Fruit fly (Drosophila melanogaster) whole organism, adult: ENCODE measurements around the gene CG31805.

Source experiments
- CG11617 ChIP-seq: fragments of 200-800 bp; sonication (Bioruptor generic); optimal IDR thresholded peaks from 2 replicates; lab custom pipeline; 2017; ENCODE audit warnings: mild to moderate bottlenecking, missing biosample characterization, missing genetic modification reagents, missing genetic modification characterization
- CG12768 ChIP-seq: fragments of 200-800 bp; sonication (Bioruptor generic); optimal IDR thresholded peaks from 2 replicates; lab custom pipeline; 2017; ENCODE audit warnings: missing biosample characterization, missing genetic modification characterization, mild to moderate bottlenecking, moderate library complexity, missing genetic modification reagents
- CG14711 ChIP-seq: fragments of 200-800 bp; sonication (Bioruptor generic); optimal IDR thresholded peaks from 2 replicates; lab custom pipeline; 2018; ENCODE audit warnings: missing biosample characterization, mild to moderate bottlenecking, missing genetic modification characterization, moderate library complexity
- CG1620 ChIP-seq: fragments of 200-800 bp; sonication (Bioruptor generic); optimal IDR thresholded peaks from 2 replicates; lab custom pipeline; 2016; ENCODE audit warnings: missing biosample characterization, missing genetic modification characterization
- CG5204 ChIP-seq: fragments of 200-800 bp; sonication (Bioruptor generic); optimal IDR thresholded peaks from 2 replicates; lab custom pipeline; 2016; ENCODE audit warnings: missing biosample characterization, missing genetic modification characterization
- Clk ChIP-seq: fragments of 200-800 bp; sonication (Bioruptor generic); optimal IDR thresholded peaks from 2 replicates; lab custom pipeline; 2017; ENCODE audit warnings: missing biosample characterization, missing genetic modification characterization
- Crg-1 ChIP-seq: fragments of 200-800 bp; sonication (Bioruptor generic); optimal IDR thresholded peaks from 2 replicates; lab custom pipeline; 2016; ENCODE audit warnings: missing biosample characterization, missing genetic modification characterization
- Mnt ChIP-seq: fragments of 200-800 bp; sonication (Bioruptor generic); optimal IDR thresholded peaks from 2 replicates; lab custom pipeline; 2016; ENCODE audit warnings: missing biosample characterization, mild to moderate bottlenecking, missing genetic modification characterization
- bab1 ChIP-seq: fragments of 200-800 bp; sonication (Bioruptor generic); optimal IDR thresholded peaks from 3 replicates; lab custom pipeline; 2019; ENCODE audit warnings: missing biosample characterization, mild to moderate bottlenecking, missing genetic modification characterization, moderate library complexity
- kay ChIP-seq: fragments of 200-800 bp; sonication (Bioruptor generic); peaks from one replicate; lab custom pipeline; 2016; ENCODE audit warnings: missing biosample characterization, missing genetic modification characterization, borderline replicate concordance
- toe ChIP-seq: fragments of 200-800 bp; sonication (Bioruptor generic); optimal IDR thresholded peaks from 2 replicates; lab custom pipeline; 2016; ENCODE audit warnings: missing biosample characterization, missing genetic modification characterization

- no peak for TF ChIP-seq Clk (GFP tag; lab: Kevin White, UChicago)
- TF ChIP-seq bab1 (GFP tag; lab: Kevin White, UChicago), result no peak
- TF ChIP-seq CG1620 (GFP tag; lab: Kevin White, UChicago), result no peak
- no peak for TF ChIP-seq Crg-1 (GFP tag; lab: Kevin White, UChicago)
- TF ChIP-seq Mnt (GFP tag; lab: Kevin White, UChicago), result no peak
- TF ChIP-seq kay (GFP tag; lab: Kevin White, UChicago), result no peak
- TF ChIP-seq CG5204 (GFP tag; lab: Kevin White, UChicago), result no peak
- no peak for TF ChIP-seq CG14711 (tag; lab: Kevin White, UChicago)
- no peak for TF ChIP-seq toe (GFP tag; lab: Kevin White, UChicago)
- no peak for TF ChIP-seq CG12768 (GFP tag; lab: Kevin White, UChicago)
- no peak for TF ChIP-seq CG11617 (GFP tag; lab: Kevin White, UChicago)
These were observed 37.7 kb downstream of the CG31805 start for dm6 chr2L:16862526-16862925.
